Worm (Caenorhabditis elegans) whole organism, young adult: ENCODE data around the gene syd-9.

Experiments used
- B0019.2 ChIP-seq: fragments of 200-800 bp; sonication (Bioruptor generic); conservative IDR thresholded peaks from 2 replicates; pipeline ENCODE4 v1.3.6; 2022; ENCODE audit warnings: missing genetic modification reagents, missing genetic modification characterization, missing compliant biosample characterization
- B0035.1 ChIP-seq: sonication (generic microtip); optimal IDR thresholded peaks from 2 replicates; lab custom pipeline; 2016; ENCODE audit warnings: missing genetic modification characterization, mild to moderate bottlenecking, missing compliant biosample characterization, missing genotype, missing genetic modification reagents
- B0261.1 ChIP-seq: sonication (generic microtip); optimal IDR thresholded peaks from 2 replicates; lab custom pipeline; 2016; ENCODE audit warnings: mild to moderate bottlenecking, missing genetic modification characterization, moderate library complexity, missing compliant biosample characterization
- C06A6.2 ChIP-seq: fragments of 200-800 bp; sonication (Bioruptor generic); conservative IDR thresholded peaks from 2 replicates; pipeline ENCODE4 v1.3.6; 2022; ENCODE audit warnings: missing genetic modification characterization, missing compliant biosample characterization
- F33H1.4 ChIP-seq: fragments of 200-800 bp; sonication (Bioruptor generic); IDR thresholded peaks from 2 replicates; pipeline ENCODE4 v1.3.6; 2022; ENCODE audit warnings: missing genetic modification reagents, missing genetic modification characterization, missing compliant biosample characterization
- F37B4.10 ChIP-seq: fragments of 200-800 bp; sonication (Bioruptor generic); IDR thresholded peaks from 2 replicates; pipeline ENCODE4 v1.3.6; 2022; ENCODE audit warnings: missing genetic modification characterization, missing compliant biosample characterization
- F52B5.7 ChIP-seq: sonication (generic microtip); optimal IDR thresholded peaks from 2 replicates; lab custom pipeline; 2016; ENCODE audit warnings: mild to moderate bottlenecking, missing genetic modification characterization, missing compliant biosample characterization
- K12H6.12 ChIP-seq: fragments of 200-800 bp; sonication (Bioruptor generic); optimal IDR thresholded peaks from 2 replicates; lab custom pipeline; 2018; ENCODE audit warnings: mild to moderate bottlenecking, missing genetic modification characterization, missing compliant biosample characterization
- T07F8.4 ChIP-seq: sonication (generic microtip); optimal IDR thresholded peaks from 2 replicates; lab custom pipeline; 2016; ENCODE audit warnings: mild to moderate bottlenecking, missing genetic modification characterization, moderate library complexity, missing compliant biosample characterization
- Y56A3A.18 ChIP-seq: fragments of 200-800 bp; sonication (Bioruptor generic); IDR thresholded peaks from 2 replicates; pipeline ENCODE4 v1.3.6; 2022; ENCODE audit warnings: missing genetic modification reagents, missing genetic modification characterization, missing compliant biosample characterization
- Y79H2A.3 ChIP-seq: fragments of 200-800 bp; sonication (Bioruptor generic); conservative IDR thresholded peaks from 2 replicates; pipeline ENCODE4 v1.3.6; 2022; ENCODE audit warnings: missing genetic modification reagents, missing genetic modification characterization, missing compliant biosample characterization
- Y95B8A.8 ChIP-seq: fragments of 200-800 bp; sonication (Bioruptor generic); IDR thresholded peaks from 2 replicates; pipeline ENCODE4 v1.3.6; 2022; ENCODE audit warnings: missing genetic modification reagents, missing genetic modification characterization, missing compliant biosample characterization
- aptf-3 ChIP-seq: fragments of 200-800 bp; sonication (Bioruptor generic); IDR thresholded peaks from 2 replicates; pipeline ENCODE4 v1.3.6; 2022; ENCODE audit warnings: missing genetic modification characterization, missing compliant biosample characterization
- attf-5 ChIP-seq: fragments of 200-800 bp; sonication (Bioruptor generic); optimal IDR thresholded peaks from 2 replicates; lab custom pipeline; 2018; ENCODE audit warnings: mild to moderate bottlenecking, missing genetic modification characterization, missing compliant biosample characterization
- cebp-1 ChIP-seq, 2 experiments: fragments of 200-800 bp in 1 of 2; sonication (Bioruptor generic) in 1 of 2; sonication (generic microtip) in 1 of 2; IDR thresholded peaks in 1 of 2; optimal IDR thresholded peaks in 1 of 2; 2 replicates each; pipeline versions ENCODE4 v1.3.6 to Lab custom; 2017 to 2022; ENCODE audit warnings: missing compliant biosample characterization in 2 of 2, missing genetic modification characterization in 2 of 2, mild to moderate bottlenecking in 1 of 2, missing genetic modification reagents in 1 of 2, moderate library complexity in 1 of 2
- ceh-91 ChIP-seq: fragments of 200-800 bp; sonication (Bioruptor generic); IDR thresholded peaks from 2 replicates; pipeline ENCODE4 v1.3.6; 2022; ENCODE audit warnings: missing genetic modification reagents, missing genetic modification characterization, missing compliant biosample characterization
- chd-7 ChIP-seq: sonication (generic microtip); optimal IDR thresholded peaks from 2 replicates; lab custom pipeline; 2016; ENCODE audit warnings: mild to moderate bottlenecking, missing genetic modification characterization, moderate library complexity, missing compliant biosample characterization
- dox-1 ChIP-seq: fragments of 200-800 bp; sonication (Bioruptor generic); IDR thresholded peaks from 2 replicates; pipeline ENCODE4 v1.3.6; 2022; ENCODE audit warnings: missing genetic modification reagents, missing genetic modification characterization, missing compliant biosample characterization
- dpl-1 ChIP-seq: fragments of 150-350 bp; optimal IDR thresholded peaks from 2 replicates; lab custom pipeline; 2014; ENCODE audit warnings: missing biosample characterization, missing genetic modification reagents, missing genetic modification characterization
- fkh-3 ChIP-seq: sonication (generic microtip); optimal IDR thresholded peaks from 2 replicates; lab custom pipeline; 2016; ENCODE audit warnings: mild to moderate bottlenecking, missing genetic modification characterization, missing compliant biosample characterization
- gei-17 ChIP-seq: fragments of 200-800 bp; sonication (Bioruptor generic); optimal IDR thresholded peaks from 2 replicates; lab custom pipeline; 2018; ENCODE audit warnings: mild to moderate bottlenecking, missing genetic modification characterization, missing compliant biosample characterization
- hlh-26 ChIP-seq: fragments of 200-800 bp; sonication (Bioruptor generic); conservative IDR thresholded peaks from 2 replicates; pipeline ENCODE4 v1.3.6; 2022; ENCODE audit warnings: missing genetic modification reagents, missing genetic modification characterization, missing compliant biosample characterization
- hmg-20 ChIP-seq: fragments of 200-800 bp; sonication (Bioruptor generic); IDR thresholded peaks from 2 replicates; pipeline ENCODE4 v1.3.6; 2022; ENCODE audit warnings: missing genetic modification reagents, missing genetic modification characterization, missing compliant biosample characterization
- let-607 ChIP-seq, 2 experiments: fragments of 200-800 bp in 1 of 2; sonication (Bioruptor generic) in 1 of 2; sonication (generic microtip) in 1 of 2; optimal IDR thresholded peaks; 2 replicates each; lab custom pipeline; 2016 to 2018; ENCODE audit warnings: mild to moderate bottlenecking in 2 of 2, missing compliant biosample characterization in 2 of 2, missing genetic modification characterization in 2 of 2, moderate library complexity in 2 of 2, missing genotype in 1 of 2
- lin-40 ChIP-seq: sonication (generic microtip); optimal IDR thresholded peaks from 2 replicates; lab custom pipeline; 2016; ENCODE audit warnings: missing genetic modification characterization, mild to moderate bottlenecking, missing compliant biosample characterization, missing genotype, missing genetic modification reagents
- lir-1 ChIP-seq: fragments of 200-800 bp; sonication (Bioruptor generic); conservative IDR thresholded peaks from 2 replicates; pipeline ENCODE4 v1.3.6; 2022; ENCODE audit warnings: missing genetic modification reagents, missing genetic modification characterization, missing compliant biosample characterization
- lsy-27 ChIP-seq: sonication (generic microtip); optimal IDR thresholded peaks from 2 replicates; lab custom pipeline; 2017; ENCODE audit warnings: missing genetic modification characterization, mild to moderate bottlenecking, missing compliant biosample characterization, antibody characterized with exemption, missing genotype, borderline replicate concordance; ENCODE audit not compliant: insufficient read depth
- madf-6 ChIP-seq: fragments of 200-800 bp; sonication (Bioruptor generic); IDR thresholded peaks from 2 replicates; pipeline ENCODE4 v1.3.6; 2022; ENCODE audit warnings: missing genetic modification reagents, missing genetic modification characterization, missing compliant biosample characterization
- mel-28 ChIP-seq: sonication (generic microtip); optimal IDR thresholded peaks from 2 replicates; lab custom pipeline; 2016; ENCODE audit warnings: borderline replicate concordance, mild to moderate bottlenecking, missing genetic modification characterization, missing compliant biosample characterization
- mes-4 ChIP-seq: sonication (generic microtip); optimal IDR thresholded peaks from 2 replicates; lab custom pipeline; 2016; ENCODE audit warnings: missing genotype, missing genetic modification characterization, missing compliant biosample characterization
- nfya-1 ChIP-seq: sonication (generic microtip); optimal IDR thresholded peaks from 2 replicates; lab custom pipeline; 2017; ENCODE audit warnings: antibody characterized with exemption, missing compliant biosample characterization, missing genetic modification characterization, borderline replicate concordance; ENCODE audit not compliant: insufficient read depth
- nfya-2 ChIP-seq: fragments of 200-800 bp; sonication (Bioruptor generic); IDR thresholded peaks from 2 replicates; pipeline ENCODE4 v1.3.6; 2022; ENCODE audit warnings: missing genetic modification reagents, missing genetic modification characterization, missing compliant biosample characterization
- nfyb-1 ChIP-seq: fragments of 200-800 bp; sonication (Bioruptor generic); IDR thresholded peaks from 2 replicates; pipeline ENCODE4 v1.3.6; 2022; ENCODE audit warnings: missing genetic modification reagents, missing genetic modification characterization, missing compliant biosample characterization
- nhr-120 ChIP-seq: fragments of 200-800 bp; sonication (Bioruptor generic); IDR thresholded peaks from 2 replicates; pipeline ENCODE4 v1.3.6; 2022; ENCODE audit warnings: missing genetic modification characterization, missing compliant biosample characterization
- nhr-80 ChIP-seq: sonication (generic microtip); optimal IDR thresholded peaks from 2 replicates; lab custom pipeline; 2016; ENCODE audit warnings: missing genetic modification characterization, missing compliant biosample characterization
- rec-8 ChIP-seq, 2 experiments: sonication (generic microtip); optimal IDR thresholded peaks; 2 replicates each; lab custom pipeline; 2016; ENCODE audit warnings: mild to moderate bottlenecking in 2 of 2, missing genetic modification characterization in 2 of 2, missing genetic modification reagents in 2 of 2, missing genotype in 2 of 2, missing biosample characterization in 1 of 2, missing compliant biosample characterization in 1 of 2, moderate library complexity in 1 of 2
- repo-1 ChIP-seq: sonication (generic microtip); optimal IDR thresholded peaks from 2 replicates; lab custom pipeline; 2017; ENCODE audit warnings: mild to moderate bottlenecking, missing genetic modification characterization, missing compliant biosample characterization
- sptf-2 ChIP-seq: fragments of 200-800 bp; sonication (Bioruptor generic); optimal IDR thresholded peaks from 2 replicates; lab custom pipeline; 2018; ENCODE audit warnings: mild to moderate bottlenecking, missing genetic modification characterization, missing compliant biosample characterization
- tbx-9 ChIP-seq: sonication (generic microtip); optimal IDR thresholded peaks from 2 replicates; lab custom pipeline; 2016; ENCODE audit warnings: borderline replicate concordance, missing genetic modification characterization, inconsistent platforms, missing compliant biosample characterization
- tlf-1 ChIP-seq: fragments of 200-800 bp; sonication (Bioruptor generic); optimal IDR thresholded peaks from 2 replicates; lab custom pipeline; 2018; ENCODE audit warnings: mild to moderate bottlenecking, missing genetic modification characterization, missing compliant biosample characterization
- unc-62 ChIP-seq: fragments of 150-350 bp; optimal IDR thresholded peaks from 2 replicates; lab custom pipeline; 2014; ENCODE audit warnings: missing biosample characterization, missing genetic modification reagents, missing genetic modification characterization
- zfh-2 ChIP-seq: fragments of 200-800 bp; sonication (Bioruptor generic); conservative IDR thresholded peaks from 2 replicates; pipeline ENCODE4 v1.3.6; 2022; ENCODE audit warnings: missing genetic modification reagents, missing genetic modification characterization, missing compliant biosample characterization
- ztf-26 ChIP-seq: sonication (generic microtip); optimal IDR thresholded peaks from 2 replicates; lab custom pipeline; 2017; ENCODE audit warnings: missing genetic modification characterization, missing compliant biosample characterization
- ztf-6 ChIP-seq: fragments of 200-800 bp; sonication (Bioruptor generic); IDR thresholded peaks from 2 replicates; pipeline ENCODE4 v1.3.6; 2022; ENCODE audit warnings: missing genetic modification reagents, missing genetic modification characterization, missing compliant biosample characterization

Gene syd-9

ce11 chrX:7238562-7238961 is 20.7 kb downstream of the syd-9 start, which contains the start of gene F46H5.3:
TSS of gene F46H5.3 (minus strand) at chrX:7238662.
- no peak for TF ChIP-seq Y95B8A.8 (GFP tag; lab: Robert Waterston, UW)
- no peak for TF ChIP-seq T07F8.4
- TF ChIP-seq lir-1 (GFP tag; lab: Robert Waterston, UW) = no peak
- TF ChIP-seq hlh-26 = no peak
- no peak for TF ChIP-seq Y79H2A.3 (GFP tag; lab: Robert Waterston, UW)
- TF ChIP-seq nhr-120 = no peak
- no peak for TF ChIP-seq fkh-3 (tag; lab: Kevin White, UChicago)
- TF ChIP-seq nfya-1 (tag; lab: Kevin White, UChicago) = no peak
- TF ChIP-seq ceh-91 (GFP tag; lab: Robert Waterston, UW) = no peak
- no peak for TF ChIP-seq chd-7
- TF ChIP-seq K12H6.12 (tag; lab: Kevin White, UChicago) = no peak
- no peak for TF ChIP-seq sptf-2 (GFP tag; lab: Kevin White, UChicago)
- no peak for TF ChIP-seq tbx-9
- no peak for TF ChIP-seq attf-5 (GFP tag; lab: Kevin White, UChicago)
- TF ChIP-seq Y56A3A.18 (GFP tag; lab: Robert Waterston, UW) = no peak
- TF ChIP-seq nfyb-1 (GFP tag; lab: Robert Waterston, UW) = no peak
- no peak for TF ChIP-seq dpl-1 (GFP tag; lab: Kevin White, UChicago)

ce11 chrX:7242119-7242518 is 24.2 kb downstream of the syd-9 start:
- TF ChIP-seq lsy-27 (tag; lab: Kevin White, UChicago) (no peak), F52B5.7 (tag; lab: Kevin White, UChicago) (no peak), B0261.1 (tag; lab: Kevin White, UChicago) (no peak), ztf-6 (GFP tag; lab: Robert Waterston, UW) (no peak), C06A6.2 (GFP tag; lab: Robert Waterston, UW) (no peak), lin-40 (peak; percentile 15), sptf-2 (GFP tag; lab: Kevin White, UChicago) (no peak), ztf-26 (tag; lab: Kevin White, UChicago) (peak; percentile 52)

ce11 chrX:7242878-7243277 is 25.0 kb downstream of the syd-9 start, which contains the start of gene F46H5.7:
TSS of gene F46H5.7 (minus strand) at chrX:7242983.
- TF ChIP-seq aptf-3 (GFP tag; lab: Robert Waterston, UW) = no peak
- TF ChIP-seq B0019.2 (GFP tag; lab: Robert Waterston, UW) = 0 out of 2 replicates have a peak, but pooled peaks have one; percentile 2
- TF ChIP-seq nfyb-1 (GFP tag; lab: Robert Waterston, UW) = peak; percentile 43; the same call in 1 of the 2 replicates
- peak; percentile 82 for TF ChIP-seq nhr-80 (tag; lab: Kevin White, UChicago)
- TF ChIP-seq cebp-1 (GFP tag; IDR thresholded peaks at IDR 0.05; lab: Robert Waterston, UW) = no peak
- peak; percentile 44 for TF ChIP-seq cebp-1 (tag; optimal IDR thresholded peaks at IDR 0.05; lab: Kevin White, UChicago)
- TF ChIP-seq F37B4.10 (GFP tag; lab: Robert Waterston, UW) = no peak
- TF ChIP-seq zfh-2 = peak; percentile 92
- TF ChIP-seq B0035.1 (tag; lab: Kevin White, UChicago) = no peak
- peak; percentile 25 to 31 for TF ChIP-seq let-607 (tag; optimal IDR thresholded peaks at IDR 0.05; lab: Kevin White, UChicago)
- TF ChIP-seq dox-1 (GFP tag; lab: Robert Waterston, UW) = peak; percentile 49; the same call in 1 of the 2 replicates

ce11 chrX:7244756-7245155 is 26.9 kb downstream of the syd-9 start:
- TF ChIP-seq gei-17 (GFP tag; lab: Kevin White, UChicago) (no peak), F33H1.4 (GFP tag; lab: Robert Waterston, UW) (no peak), repo-1 (tag; lab: Kevin White, UChicago) (no peak), C06A6.2 (GFP tag; lab: Robert Waterston, UW) (no peak), mel-28 (tag; lab: Kevin White, UChicago) (no peak), tlf-1 (GFP tag; lab: Kevin White, UChicago) (peak; percentile 22), nhr-80 (tag; lab: Kevin White, UChicago) (peak; percentile 97), rec-8 (tag; optimal IDR thresholded peaks at IDR 0.05; lab: Kevin White, UChicago) (no peak), hmg-20 (GFP tag; lab: Robert Waterston, UW) (no peak), B0035.1 (tag; lab: Kevin White, UChicago) (no peak), nfya-2 (GFP tag; lab: Robert Waterston, UW) (no peak), madf-6 (GFP tag; lab: Robert Waterston, UW) (no peak), unc-62 (GFP tag; lab: Kevin White, UChicago) (peak; percentile 30), mes-4 (tag; lab: Kevin White, UChicago) (no peak)
